Worm (Caenorhabditis elegans) whole organism, mixed stage, embryonic: Measurements from ENCODE around the gene mig-14.

Experiments
- M03D4.4 ChIP-seq: sonication (generic microtip); optimal IDR thresholded peaks from 2 replicates; lab custom pipeline; 2017; ENCODE audit warnings: mild to moderate bottlenecking, missing genetic modification characterization, missing compliant biosample characterization
- bed-3 ChIP-seq: fragments of 200-800 bp; sonication (Bioruptor generic); optimal IDR thresholded peaks from 3 replicates; lab custom pipeline; 2018; ENCODE audit warnings: mild to moderate bottlenecking, missing genetic modification characterization, moderate library complexity, missing compliant biosample characterization
- blmp-1 ChIP-seq: fragments of 150-350 bp; optimal IDR thresholded peaks from 2 replicates; lab custom pipeline; 2014; ENCODE audit warnings: missing biosample characterization, missing genetic modification characterization
- ceh-39 ChIP-seq: fragments of 150-350 bp; optimal IDR thresholded peaks from 2 replicates; lab custom pipeline; 2014; ENCODE audit warnings: missing biosample characterization, missing genetic modification characterization
- ceh-43 ChIP-seq: fragments of 200-800 bp; sonication (Bioruptor generic); optimal IDR thresholded peaks from 2 replicates; lab custom pipeline; 2018; ENCODE audit warnings: mild to moderate bottlenecking, missing genetic modification characterization, moderate library complexity, missing compliant biosample characterization
- ceh-83 ChIP-seq: fragments of 200-800 bp; sonication (Bioruptor generic); optimal IDR thresholded peaks from 2 replicates; lab custom pipeline; 2018; ENCODE audit warnings: mild to moderate bottlenecking, missing genetic modification characterization, missing compliant biosample characterization
- cnd-1 ChIP-seq: fragments of 200-800 bp; sonication (Bioruptor generic); optimal IDR thresholded peaks from 2 replicates; lab custom pipeline; 2018; ENCODE audit warnings: mild to moderate bottlenecking, missing genetic modification characterization, missing compliant biosample characterization
- drap-1 ChIP-seq: fragments of 200-800 bp; sonication (Bioruptor generic); optimal IDR thresholded peaks from 3 replicates; lab custom pipeline; 2018; ENCODE audit warnings: mild to moderate bottlenecking, missing genetic modification characterization, missing compliant biosample characterization
- elt-1 ChIP-seq: sonication (generic microtip); optimal IDR thresholded peaks from 2 replicates; lab custom pipeline; 2017; ENCODE audit warnings: missing genetic modification characterization, mild to moderate bottlenecking, missing compliant biosample characterization, antibody characterized with exemption, moderate library complexity, borderline replicate concordance; ENCODE audit not compliant: insufficient read depth
- elt-3 ChIP-seq: fragments of 150-350 bp; optimal IDR thresholded peaks from 2 replicates; lab custom pipeline; 2014; ENCODE audit warnings: missing biosample characterization, missing genetic modification characterization
- flh-1 ChIP-seq: fragments of 200-800 bp; sonication (Bioruptor generic); optimal IDR thresholded peaks from 2 replicates; lab custom pipeline; 2018; ENCODE audit warnings: mild to moderate bottlenecking, missing genetic modification characterization, moderate library complexity, missing compliant biosample characterization
- hlh-1 ChIP-seq: fragments of 150-350 bp; optimal IDR thresholded peaks from 2 replicates; lab custom pipeline; 2014; ENCODE audit warnings: missing biosample characterization, missing genetic modification reagents, missing genetic modification characterization
- lin-13 ChIP-seq: fragments of 150-350 bp; optimal IDR thresholded peaks from 2 replicates; lab custom pipeline; 2014; ENCODE audit warnings: missing biosample characterization, missing genetic modification characterization
- lin-32 ChIP-seq: fragments of 200-800 bp; sonication (Bioruptor generic); optimal IDR thresholded peaks from 2 replicates; lab custom pipeline; 2018; ENCODE audit warnings: mild to moderate bottlenecking, missing genetic modification characterization, missing compliant biosample characterization
- lsy-2 ChIP-seq: fragments of 150-350 bp; optimal IDR thresholded peaks from 2 replicates; lab custom pipeline; 2014; ENCODE audit warnings: missing biosample characterization, missing genetic modification characterization
- mab-5 ChIP-seq: fragments of 150-350 bp; optimal IDR thresholded peaks from 2 replicates; lab custom pipeline; 2014; ENCODE audit warnings: missing biosample characterization, missing genetic modification characterization
- mep-1 ChIP-seq: fragments of 150-350 bp; optimal IDR thresholded peaks from 2 replicates; lab custom pipeline; 2017; ENCODE audit warnings: missing biosample characterization, missing genetic modification reagents, missing genetic modification characterization, inconsistent platforms
- mls-2 ChIP-seq: sonication (generic microtip); optimal IDR thresholded peaks from 2 replicates; lab custom pipeline; 2016; ENCODE audit warnings: mild to moderate bottlenecking, missing genetic modification characterization, moderate library complexity, missing compliant biosample characterization
- nhr-237 ChIP-seq: fragments of 150-350 bp; optimal IDR thresholded peaks from 2 replicates; lab custom pipeline; 2014; ENCODE audit warnings: missing biosample characterization, missing genetic modification characterization
- nhr-28 ChIP-seq: fragments of 150-350 bp; optimal IDR thresholded peaks from 2 replicates; lab custom pipeline; 2014; ENCODE audit warnings: missing biosample characterization, missing genetic modification characterization
- nhr-76 ChIP-seq: sonication (generic microtip); optimal IDR thresholded peaks from 2 replicates; lab custom pipeline; 2017; ENCODE audit warnings: missing biosample characterization, missing genetic modification characterization
- pha-4 ChIP-seq: fragments of 150-350 bp; optimal IDR thresholded peaks from 2 replicates; lab custom pipeline; 2018; ENCODE audit warnings: missing biosample characterization, missing genetic modification reagents, missing genetic modification characterization
- sem-2 ChIP-seq: fragments of 200-800 bp; sonication (Bioruptor generic); optimal IDR thresholded peaks from 2 replicates; lab custom pipeline; 2018; ENCODE audit warnings: mild to moderate bottlenecking, missing genetic modification characterization, missing compliant biosample characterization
- snpc-4 ChIP-seq: fragments of 150-350 bp; optimal IDR thresholded peaks from 2 replicates; lab custom pipeline; 2014; ENCODE audit warnings: missing biosample characterization, missing genetic modification characterization
- sptf-1 ChIP-seq: sonication (generic microtip); optimal IDR thresholded peaks from 2 replicates; lab custom pipeline; 2017; ENCODE audit warnings: mild to moderate bottlenecking, missing genetic modification characterization, moderate library complexity, missing compliant biosample characterization
- unc-39 ChIP-seq: fragments of 150-350 bp; optimal IDR thresholded peaks from 2 replicates; lab custom pipeline; 2014; ENCODE audit warnings: missing biosample characterization, missing genetic modification characterization
- unc-62 ChIP-seq: fragments of 150-350 bp; optimal IDR thresholded peaks from 2 replicates; lab custom pipeline; 2014; ENCODE audit warnings: missing biosample characterization, missing genetic modification reagents, missing genetic modification characterization
- ztf-11 ChIP-seq: fragments of 150-350 bp; optimal IDR thresholded peaks from 2 replicates; lab custom pipeline; 2014; ENCODE audit warnings: missing biosample characterization, missing genetic modification characterization

Gene mig-14

ce11 chrII:13713239-13713638 is 28.3 kb upstream of the mig-14 start:
- TF ChIP-seq cnd-1, result no peak
- no peak for TF ChIP-seq hlh-1

DNA sequence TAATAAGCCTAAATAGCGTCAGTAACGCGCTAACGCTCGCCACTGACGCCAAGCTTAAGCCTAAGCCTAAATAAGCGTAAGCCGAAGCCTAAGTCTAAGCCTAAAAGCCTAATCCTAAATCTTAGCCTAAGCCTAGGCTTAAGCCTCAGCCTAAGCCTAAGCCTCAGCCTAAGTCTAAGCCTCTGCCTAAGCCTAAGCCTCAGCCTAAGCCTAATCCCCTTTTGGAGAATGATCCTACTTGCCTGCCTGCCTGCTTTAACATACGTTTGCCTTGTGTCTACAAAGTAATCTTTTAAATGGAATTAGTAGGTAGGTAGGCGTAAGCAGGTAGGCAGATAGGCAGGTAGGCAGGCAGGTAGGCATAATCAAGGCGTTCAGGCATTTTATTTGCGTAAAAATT is 26.2 kb upstream of the mig-14 start:
- TF ChIP-seq sptf-1 (tag; lab: Kevin White, UChicago) (peak; percentile 51), lin-13 (tag; lab: Kevin White, UChicago) (no peak)
- TF ChIP-seq, all 35 proteins: peak for 1

DNA sequence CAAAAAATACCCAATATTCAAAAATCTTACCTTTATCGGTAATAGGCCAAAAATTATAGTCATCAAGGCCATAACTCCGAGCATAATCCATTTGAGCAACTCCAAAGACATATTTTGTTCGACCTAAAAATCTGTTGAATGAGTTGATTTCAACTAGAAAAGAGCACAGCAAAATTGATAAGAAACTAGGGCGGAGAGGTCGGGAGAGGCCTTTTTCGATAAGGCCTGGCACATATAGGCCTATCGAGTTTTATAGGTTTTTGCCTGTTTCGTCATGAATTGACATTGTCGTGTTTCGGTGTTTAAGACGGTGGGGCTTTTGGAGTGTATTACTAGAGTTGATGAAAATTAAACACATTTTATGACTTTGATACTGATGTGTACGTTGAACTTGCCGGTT is 25.8 kb upstream of the mig-14 start, which contains the start of gene zipt-2.3:
TSS of gene zipt-2.3 (minus strand) at position 147 of the 400 bp plus-strand sequence.
- TF ChIP-seq pha-4 (tag; lab: Kevin White, UChicago) (no peak), blmp-1 (no peak), ztf-11 (tag; lab: Kevin White, UChicago) (no peak), nhr-28 (no peak), mab-5 (tag; lab: Kevin White, UChicago) (no peak), sem-2 (GFP tag; lab: Kevin White, UChicago) (no peak), flh-1 (no peak), unc-39 (tag; lab: Kevin White, UChicago) (no peak), ceh-39 (no peak)

ce11 chrII:13717393-13718367 is 23.9 kb upstream of the mig-14 start:
- no peak for TF ChIP-seq lin-32 (GFP tag; lab: Kevin White, UChicago)
- TF ChIP-seq, all 35 proteins: peak for 0

ce11 chrII:13720650-13721049 is 20.9 kb upstream of the mig-14 start:
- no peak for TF ChIP-seq snpc-4
- no peak for TF ChIP-seq mls-2 (tag; lab: Kevin White, UChicago)
- TF ChIP-seq nhr-237 (tag; lab: Kevin White, UChicago), result no peak
- TF ChIP-seq lin-32 (GFP tag; lab: Kevin White, UChicago), result no peak
- no peak for TF ChIP-seq ceh-43 (GFP tag; lab: Kevin White, UChicago)
- no peak for TF ChIP-seq sem-2 (GFP tag; lab: Kevin White, UChicago)
- TF ChIP-seq M03D4.4 (tag; lab: Kevin White, UChicago), result no peak
- TF ChIP-seq elt-3 (tag; lab: Kevin White, UChicago), result no peak
- no peak for TF ChIP-seq flh-1
- no peak for TF ChIP-seq lsy-2 (tag; lab: Kevin White, UChicago)
- no peak for TF ChIP-seq drap-1 (GFP tag; lab: Kevin White, UChicago)
- no peak for TF ChIP-seq ceh-83 (GFP tag; lab: Kevin White, UChicago)
- TF ChIP-seq ceh-39, result no peak
- no peak for TF ChIP-seq mep-1 (tag; lab: Kevin White, UChicago)
- TF ChIP-seq nhr-76 (tag; lab: Kevin White, UChicago), result no peak
- no peak for TF ChIP-seq hlh-1
- TF ChIP-seq unc-39 (tag; lab: Kevin White, UChicago), result no peak

ce11 chrII:13721218-13721617 is 20.3 kb upstream of the mig-14 start, which contains the start of gene sre-46:
Gene sre-46 (minus strand): TSS chrII:13721318.
- TF ChIP-seq hlh-1 (no peak), unc-62 (GFP tag; lab: Kevin White, UChicago) (no peak), lin-32 (GFP tag; lab: Kevin White, UChicago) (no peak), elt-3 (tag; lab: Kevin White, UChicago) (no peak), ceh-39 (no peak), mep-1 (tag; lab: Kevin White, UChicago) (no peak), elt-1 (tag; lab: Kevin White, UChicago) (no peak)

ce11 chrII:13722763-13723162 is 18.8 kb upstream of the mig-14 start, which contains the start of gene Y54G9A.5:
Gene Y54G9A.5 (plus strand): TSS chrII:13723007.
- no peak for TF ChIP-seq elt-1 (tag; lab: Kevin White, UChicago)
- TF ChIP-seq bed-3 (GFP tag; lab: Kevin White, UChicago), result no peak
